Fruit fly (Drosophila melanogaster) whole organism, embryonic: Measurements from ENCODE around the gene prtp.
A peak's percentile ranks its signal among the peaks of the same experiment; 100 is the strongest.

Experiments
- B-H2 ChIP-seq: fragments of 200-800 bp; sonication (Bioruptor generic); optimal IDR thresholded peaks from 2 replicates; lab custom pipeline; 2018; ENCODE audit warnings: missing biosample characterization, mild to moderate bottlenecking, missing genetic modification characterization
- C15 ChIP-seq: fragments of 200-800 bp; sonication (Bioruptor generic); IDR thresholded peaks from 3 replicates; pipeline ENCODE4 v1.3.6; 2022; ENCODE audit warnings: missing biosample characterization, missing genetic modification characterization
- CG11456 ChIP-seq: fragments of 200-800 bp; sonication (Bioruptor generic); IDR thresholded peaks from 3 replicates; pipeline ENCODE4 v1.3.6; 2022; ENCODE audit warnings: missing biosample characterization, missing genetic modification characterization
- CG11723 ChIP-seq: fragments of 200-800 bp; sonication (Bioruptor generic); optimal IDR thresholded peaks from 2 replicates; lab custom pipeline; 2017; ENCODE audit warnings: missing biosample characterization, mild to moderate bottlenecking, missing genetic modification characterization
- CG13424 ChIP-seq: fragments of 200-800 bp; sonication (Bioruptor generic); optimal IDR thresholded peaks from 2 replicates; lab custom pipeline; 2019; ENCODE audit warnings: missing biosample characterization, mild to moderate bottlenecking, missing genetic modification characterization, moderate library complexity
- CG1602 ChIP-seq: fragments of 200-800 bp; sonication (Bioruptor generic); optimal IDR thresholded peaks from 3 replicates; lab custom pipeline; 2016; ENCODE audit warnings: missing biosample characterization, missing genetic modification characterization
- CG1603 ChIP-seq: fragments of 200-800 bp; sonication (Bioruptor generic); optimal IDR thresholded peaks from 2 replicates; lab custom pipeline; 2019; ENCODE audit warnings: missing biosample characterization, mild to moderate bottlenecking, missing genetic modification characterization, moderate library complexity
- CG16863 ChIP-seq: fragments of 200-800 bp; sonication (Bioruptor generic); optimal IDR thresholded peaks from 3 replicates; lab custom pipeline; 2016; ENCODE audit warnings: missing biosample characterization, missing genetic modification characterization
- CG18476 ChIP-seq: fragments of 200-800 bp; sonication (Bioruptor generic); optimal IDR thresholded peaks from 2 replicates; lab custom pipeline; 2016; ENCODE audit warnings: missing biosample characterization, mild to moderate bottlenecking, missing genetic modification characterization
- CG3995 ChIP-seq: fragments of 200-800 bp; sonication (Bioruptor generic); optimal IDR thresholded peaks from 3 replicates; lab custom pipeline; 2016; ENCODE audit warnings: missing biosample characterization, missing genetic modification characterization
- CG4617 ChIP-seq: fragments of 200-800 bp; sonication (Bioruptor generic); optimal IDR thresholded peaks from 3 replicates; lab custom pipeline; 2016; ENCODE audit warnings: missing biosample characterization, missing genetic modification characterization, borderline replicate concordance
- CG4707 ChIP-seq: fragments of 200-800 bp; sonication (Bioruptor generic); optimal IDR thresholded peaks from 2 replicates; lab custom pipeline; 2018; ENCODE audit warnings: missing biosample characterization, mild to moderate bottlenecking, missing genetic modification characterization, moderate library complexity
- CG6654 ChIP-seq: fragments of 200-800 bp; sonication (Bioruptor generic); optimal IDR thresholded peaks from 2 replicates; lab custom pipeline; 2017; ENCODE audit warnings: missing biosample characterization, mild to moderate bottlenecking, missing genetic modification characterization
- CG7271 ChIP-seq: fragments of 200-800 bp; sonication (Bioruptor generic); optimal IDR thresholded peaks from 2 replicates; lab custom pipeline; 2018; ENCODE audit warnings: missing biosample characterization, mild to moderate bottlenecking, missing genetic modification characterization, moderate library complexity
- CG8089 ChIP-seq: fragments of 200-800 bp; sonication (Bioruptor generic); optimal IDR thresholded peaks from 3 replicates; lab custom pipeline; 2016; ENCODE audit warnings: missing biosample characterization, missing genetic modification characterization
- CG8359 ChIP-seq: fragments of 200-800 bp; sonication (Bioruptor generic); optimal IDR thresholded peaks from 2 replicates; lab custom pipeline; 2017; ENCODE audit warnings: missing biosample characterization, mild to moderate bottlenecking, missing genetic modification characterization, borderline replicate concordance
- CG9215 ChIP-seq: fragments of 200-800 bp; sonication (Bioruptor generic); IDR thresholded peaks from 2 replicates; pipeline ENCODE4 v1.3.6; 2022; ENCODE audit warnings: missing biosample characterization, missing genetic modification characterization
- CG9932 ChIP-seq: fragments of 200-800 bp; sonication (Bioruptor generic); IDR thresholded peaks from 2 replicates; pipeline ENCODE4 v1.3.6; 2022; ENCODE audit warnings: missing biosample characterization, missing genetic modification characterization
- CHES-1-like ChIP-seq: fragments of 200-800 bp; sonication (Bioruptor generic); optimal IDR thresholded peaks from 2 replicates; lab custom pipeline; 2016; ENCODE audit warnings: missing biosample characterization, missing genetic modification characterization
- Dek ChIP-seq: fragments of 200-800 bp; sonication (Bioruptor generic); optimal IDR thresholded peaks from 3 replicates; lab custom pipeline; 2019; ENCODE audit warnings: missing biosample characterization, mild to moderate bottlenecking, missing genetic modification characterization, moderate library complexity
- Dfd ChIP-seq, 2 experiments: fragments of >200 bp; optimal IDR thresholded peaks; 2 replicates each; lab custom pipeline; 2017; ENCODE audit warnings: missing biosample characterization in 2 of 2, missing genetic modification characterization in 2 of 2
- Dll ChIP-seq: fragments of 200-800 bp; sonication (Bioruptor generic); IDR thresholded peaks from 4 replicates; pipeline ENCODE4 v1.3.6; 2022; ENCODE audit warnings: missing biosample characterization, missing genetic modification characterization; ENCODE audit not compliant: partially characterized antibody
- E2f2 ChIP-seq: fragments of 200-800 bp; sonication (Bioruptor generic); IDR thresholded peaks from 2 replicates; pipeline ENCODE4 v1.3.6; 2022; ENCODE audit warnings: missing biosample characterization, missing genetic modification characterization
- H2.0 ChIP-seq: fragments of 200-800 bp; sonication (Bioruptor generic); IDR thresholded peaks from 2 replicates; pipeline ENCODE4 v1.3.6; 2022; ENCODE audit warnings: missing biosample characterization, missing genetic modification characterization
- HLH3B ChIP-seq: fragments of 200-800 bp; sonication (Bioruptor generic); IDR thresholded peaks from 2 replicates; pipeline ENCODE4 v1.3.6; 2022; ENCODE audit warnings: missing biosample characterization, missing genetic modification characterization
- HmgZ ChIP-seq: fragments of 200-800 bp; sonication (Bioruptor generic); optimal IDR thresholded peaks from 2 replicates; lab custom pipeline; 2018; ENCODE audit warnings: missing biosample characterization, mild to moderate bottlenecking, missing genetic modification characterization
- Hmr ChIP-seq: fragments of 200-800 bp; sonication (Bioruptor generic); optimal IDR thresholded peaks from 3 replicates; lab custom pipeline; 2017; ENCODE audit warnings: mild to moderate bottlenecking, missing biosample characterization, missing genetic modification reagents, missing genetic modification characterization
- Hmx ChIP-seq: fragments of 200-800 bp; sonication (Bioruptor generic); optimal IDR thresholded peaks from 2 replicates; lab custom pipeline; 2016; ENCODE audit warnings: missing biosample characterization, missing genetic modification characterization
- Opbp ChIP-seq: fragments of 200-800 bp; sonication (Bioruptor generic); IDR thresholded peaks from 3 replicates; pipeline ENCODE4 v1.3.6; 2022; ENCODE audit warnings: missing biosample characterization, missing genetic modification characterization; ENCODE audit not compliant: partially characterized antibody
- Rfx ChIP-seq: fragments of 200-800 bp; sonication (Bioruptor generic); IDR thresholded peaks from 2 replicates; pipeline ENCODE4 v1.3.6; 2022; ENCODE audit warnings: missing biosample characterization, missing genetic modification characterization
- Stat92E ChIP-seq, 3 experiments: fragments of >200 bp in 2 of 3; fragments of 200-800 bp in 1 of 3; sonication (Bioruptor generic) in 1 of 3; optimal IDR thresholded peaks; 2 replicates each; lab custom pipeline; 2017 to 2019; ENCODE audit warnings: missing biosample characterization in 3 of 3, missing genetic modification characterization in 3 of 3, mild to moderate bottlenecking in 1 of 3, moderate library complexity in 1 of 3
- ato ChIP-seq: fragments of 200-800 bp; sonication (Bioruptor generic); IDR thresholded peaks from 2 replicates; pipeline ENCODE4 v1.3.6; 2022; ENCODE audit warnings: missing biosample characterization, missing genetic modification characterization; ENCODE audit not compliant: partially characterized antibody
- crc ChIP-seq: fragments of 200-800 bp; sonication (Bioruptor generic); optimal IDR thresholded peaks from 2 replicates; lab custom pipeline; 2016; ENCODE audit warnings: missing biosample characterization, missing genetic modification characterization
- danr ChIP-seq: fragments of 200-800 bp; sonication (Bioruptor generic); IDR thresholded peaks from 2 replicates; pipeline ENCODE4 v1.3.6; 2022; ENCODE audit warnings: missing biosample characterization, missing genetic modification characterization
- dm ChIP-seq: fragments of 200-800 bp; sonication (Bioruptor generic); optimal IDR thresholded peaks from 3 replicates; lab custom pipeline; 2016; ENCODE audit warnings: missing biosample characterization, missing genetic modification characterization
- dysf ChIP-seq: fragments of 200-800 bp; sonication (Bioruptor generic); IDR thresholded peaks from 3 replicates; pipeline ENCODE4 v1.3.6; 2022; ENCODE audit warnings: missing biosample characterization, missing genetic modification characterization
- esg ChIP-seq: fragments of 200-800 bp; sonication (Bioruptor generic); conservative IDR thresholded peaks from 2 replicates; pipeline ENCODE4 v1.3.6; 2022; ENCODE audit warnings: missing biosample characterization, missing genetic modification characterization
- lmd ChIP-seq: fragments of 200-800 bp; sonication (Bioruptor generic); IDR thresholded peaks from 2 replicates; pipeline ENCODE4 v1.3.6; 2022; ENCODE audit warnings: missing biosample characterization, missing genetic modification characterization
- nerfin-1 ChIP-seq: fragments of 200-800 bp; sonication (Bioruptor generic); optimal IDR thresholded peaks from 3 replicates; lab custom pipeline; 2019; ENCODE audit warnings: missing biosample characterization, mild to moderate bottlenecking, missing genetic modification characterization, moderate library complexity
- ranshi ChIP-seq: fragments of 200-800 bp; sonication (Bioruptor generic); IDR thresholded peaks from 2 replicates; pipeline ENCODE4 v1.3.6; 2022; ENCODE audit warnings: missing biosample characterization, missing genetic modification characterization
- so ChIP-seq: fragments of 200-800 bp; sonication (Bioruptor generic); IDR thresholded peaks from 3 replicates; pipeline ENCODE4 v1.3.6; 2022; ENCODE audit warnings: missing biosample characterization, missing genetic modification characterization
- sr ChIP-seq: fragments of 200-800 bp; sonication (Bioruptor generic); IDR thresholded peaks from 3 replicates; pipeline ENCODE4 v1.3.6; 2022; ENCODE audit warnings: missing biosample characterization, missing genetic modification characterization
- stc ChIP-seq: fragments of 200-800 bp; sonication (Bioruptor generic); IDR thresholded peaks from 2 replicates; pipeline ENCODE4 v1.3.6; 2022; ENCODE audit warnings: missing biosample characterization, missing genetic modification characterization
- stwl ChIP-seq: fragments of 200-800 bp; sonication (Bioruptor generic); optimal IDR thresholded peaks from 3 replicates; lab custom pipeline; 2018; ENCODE audit warnings: missing biosample characterization, mild to moderate bottlenecking, missing genetic modification characterization, moderate library complexity
- sug ChIP-seq: fragments of 200-800 bp; optimal IDR thresholded peaks from 2 replicates; lab custom pipeline; 2019; ENCODE audit warnings: missing biosample characterization, mild to moderate bottlenecking, missing genetic modification characterization, moderate library complexity
- tin ChIP-seq: fragments of 200-800 bp; sonication (Bioruptor generic); optimal IDR thresholded peaks from 3 replicates; lab custom pipeline; 2016; ENCODE audit warnings: missing biosample characterization, missing genetic modification characterization
- unc-4 ChIP-seq: fragments of 200-800 bp; sonication (Bioruptor generic); IDR thresholded peaks from 2 replicates; pipeline ENCODE4 v1.3.6; 2022; ENCODE audit warnings: missing biosample characterization, missing genetic modification characterization; ENCODE audit not compliant: partially characterized antibody
- wdn ChIP-seq: fragments of 200-800 bp; sonication (Bioruptor generic); IDR thresholded peaks from 2 replicates; pipeline ENCODE4 v1.3.6; 2022; ENCODE audit warnings: missing biosample characterization, missing genetic modification characterization

Gene prtp

DNA sequence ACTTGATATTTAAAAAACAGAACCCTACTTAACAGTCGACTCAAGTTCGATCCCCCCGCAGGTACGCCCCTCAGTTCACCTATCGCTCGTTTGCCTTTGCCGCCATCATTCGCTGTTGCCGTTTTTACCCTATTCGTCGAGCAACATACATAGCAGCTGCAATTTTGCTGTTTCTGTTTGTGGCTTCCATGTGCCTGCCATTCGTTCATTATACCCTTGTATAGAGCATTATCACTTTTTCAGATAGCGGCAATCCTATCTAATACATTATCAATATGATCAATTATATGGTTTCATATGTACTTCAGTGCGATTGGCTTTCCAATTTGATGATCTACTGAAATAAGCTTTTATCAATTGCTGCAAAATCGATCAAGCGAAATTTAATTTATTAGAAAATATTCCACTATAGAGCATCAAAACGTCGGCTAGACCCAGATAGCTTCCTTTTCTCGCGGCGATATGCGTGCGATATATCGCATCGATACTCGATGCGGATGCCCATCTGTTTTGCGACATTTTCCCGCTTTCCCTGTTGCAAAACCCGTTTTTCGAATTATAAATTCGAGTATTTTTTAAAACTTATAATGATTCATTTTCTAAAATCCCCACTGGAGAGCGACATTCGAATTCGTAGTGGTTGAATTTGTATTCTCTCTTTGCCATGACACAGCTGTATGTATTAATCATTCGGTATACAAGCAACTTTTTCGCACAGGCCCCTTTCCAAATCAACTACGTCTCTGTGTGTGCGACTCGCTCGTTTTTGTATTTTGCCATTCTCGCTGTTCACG, 422 bp upstream of the prtp start (continued):
- TF ChIP-seq CG3995 (GFP tag; lab: Kevin White, UChicago) (peak; percentile 56), C15 (GFP tag; lab: Robert Waterston, UW) (0 out of 3 replicates have a peak, but pooled peaks have one; percentile 25), Hmr (GFP tag; lab: Kevin White, UChicago) (peak; percentile 88), Hmx (GFP tag; lab: Kevin White, UChicago) (peak; percentile 79), sr (GFP tag; lab: Robert Waterston, UW) (no peak), CG1602 (peak; percentile 90), H2.0 (GFP tag; lab: Robert Waterston, UW) (peak; percentile 65), CHES-1-like (peak; percentile 88), Dll (GFP tag; lab: Robert Waterston, UW) (peak; percentile 79), CG13424 (peak; percentile 89), CG16863 (GFP tag; lab: Kevin White, UChicago) (peak; percentile 85), CG11456 (GFP tag; lab: Robert Waterston, UW) (peak; percentile 68), dysf (GFP tag; lab: Robert Waterston, UW) (peak; percentile 92), HmgZ (tag; lab: Kevin White, UChicago) (peak; percentile 87), dm (GFP tag; lab: Kevin White, UChicago) (peak; percentile 76), lmd (GFP tag; lab: Robert Waterston, UW) (peak; percentile 91), E2f2 (peak; percentile 55; the same call in 1 of the 2 replicates), so (GFP tag; lab: Robert Waterston, UW) (peak; percentile 90), CG18476 (GFP tag; lab: Kevin White, UChicago) (peak; percentile 85), Dek (tag; lab: Kevin White, UChicago) (peak; percentile 81), CG1603 (peak; percentile 86), stc (GFP tag; lab: Robert Waterston, UW) (peak; percentile 83), sug (tag; lab: Kevin White, UChicago) (peak; percentile 82), Opbp (peak; percentile 58; the same call in 1 of the 3 replicates), nerfin-1 (tag; lab: Kevin White, UChicago) (peak; percentile 81), tin (GFP tag; lab: Kevin White, UChicago) (peak; percentile 82), ranshi (peak; percentile 73; the same call in 1 of the 2 replicates), CG4617 (GFP tag; lab: Kevin White, UChicago) (no peak), stwl (tag; lab: Kevin White, UChicago) (no peak), esg (GFP tag; lab: Robert Waterston, UW) (peak; percentile 76), Rfx (GFP tag; lab: Robert Waterston, UW) (peak; percentile 87), ato (GFP tag; lab: Robert Waterston, UW) (peak; percentile 34; the same call in 1 of the 2 replicates), CG7271 (tag; lab: Kevin White, UChicago) (peak; percentile 23), CG9932 (GFP tag; lab: Robert Waterston, UW) (peak; percentile 70), crc (peak; percentile 71), CG11723 (GFP tag; lab: Kevin White, UChicago) (peak; percentile 71), CG8089 (GFP tag; lab: Kevin White, UChicago) (peak; percentile 75), CG9215 (GFP tag; lab: Robert Waterston, UW) (peak; percentile 88), HLH3B (GFP tag; lab: Robert Waterston, UW) (peak; percentile 80), wdn (GFP tag; lab: Robert Waterston, UW) (peak; percentile 75), Dfd (GFP tag; optimal IDR thresholded peaks at IDR 0.05; lab: Kevin White, UChicago) (no peak), Stat92E (GFP tag; optimal IDR thresholded peaks at IDR 0.05; lab: Kevin White, UChicago) (peak in 1 of 3 experiments; percentile 18), CG4707 (peak; percentile 53), unc-4 (GFP tag; lab: Robert Waterston, UW) (peak; percentile 72), CG8359 (peak; percentile 69), danr (GFP tag; lab: Robert Waterston, UW) (peak; percentile 82), B-H2 (GFP tag; lab: Kevin White, UChicago) (peak; percentile 34), CG6654 (GFP tag; lab: Kevin White, UChicago) (peak; percentile 59)
